Worm (Caenorhabditis elegans) whole organism, L1 larva: ENCODE data around the gene rpb-2.

ENCODE experiments used
- C04F5.9 ChIP-seq: sonication (generic microtip); optimal IDR thresholded peaks from 2 replicates; lab custom pipeline; 2016; ENCODE audit warnings: missing genetic modification characterization, missing compliant biosample characterization
- C34B4.2 ChIP-seq: sonication (generic microtip); optimal IDR thresholded peaks from 2 replicates; lab custom pipeline; 2017; ENCODE audit warnings: mild to moderate bottlenecking, missing genetic modification characterization, missing compliant biosample characterization
- F16B12.6 ChIP-seq: fragments of 150-350 bp; optimal IDR thresholded peaks from 2 replicates; lab custom pipeline; 2014; ENCODE audit warnings: missing biosample characterization, missing genetic modification characterization
- aha-1 ChIP-seq: fragments of 150-350 bp; optimal IDR thresholded peaks from 2 replicates; lab custom pipeline; 2014; ENCODE audit warnings: missing biosample characterization, missing genetic modification characterization
- aly-2 ChIP-seq: fragments of 150-350 bp; optimal IDR thresholded peaks from 2 replicates; lab custom pipeline; 2014; ENCODE audit warnings: missing biosample characterization, missing genetic modification characterization
- blmp-1 ChIP-seq: fragments of 150-350 bp; optimal IDR thresholded peaks from 2 replicates; lab custom pipeline; 2014; ENCODE audit warnings: missing biosample characterization, missing genetic modification characterization
- ceh-8 ChIP-seq: fragments of 200-800 bp; sonication (Bioruptor generic); optimal IDR thresholded peaks from 2 replicates; lab custom pipeline; 2018; ENCODE audit warnings: mild to moderate bottlenecking, missing genetic modification characterization, moderate library complexity, missing compliant biosample characterization
- ceh-82 ChIP-seq, 3 experiments: fragments of 150-350 bp in 1 of 3; sonication (generic microtip) in 2 of 3; optimal IDR thresholded peaks; 2 replicates each; lab custom pipeline; 2014 to 2017; ENCODE audit warnings: missing biosample characterization in 3 of 3, missing genetic modification characterization in 3 of 3
- ceh-88 ChIP-seq: fragments of 200-800 bp; sonication (Bioruptor generic); IDR thresholded peaks from 2 replicates; pipeline ENCODE4 v1.3.6; 2022; ENCODE audit warnings: missing genetic modification characterization, missing compliant biosample characterization
- ces-1 ChIP-seq: fragments of 150-350 bp; optimal IDR thresholded peaks from 2 replicates; lab custom pipeline; 2014; ENCODE audit warnings: missing biosample characterization, missing genetic modification reagents, missing genetic modification characterization
- dsc-1 ChIP-seq: sonication (generic microtip); optimal IDR thresholded peaks from 2 replicates; lab custom pipeline; 2016; ENCODE audit warnings: mild to moderate bottlenecking, missing genetic modification characterization, missing compliant biosample characterization
- efl-1 ChIP-seq, 4 experiments: fragments of 150-350 bp; optimal IDR thresholded peaks in 3 of 4; peaks in 1 of 4; 1 replicate in 1 of 4; 2 replicates in 3 of 4; lab custom pipeline; 2014; ENCODE audit warnings: missing biosample characterization in 2 of 4, missing genetic modification characterization in 2 of 4, missing genetic modification reagents in 2 of 4
- efl-3 ChIP-seq: fragments of 200-800 bp; sonication (Bioruptor generic); optimal IDR thresholded peaks from 2 replicates; lab custom pipeline; 2018; ENCODE audit warnings: mild to moderate bottlenecking, missing genetic modification characterization, missing compliant biosample characterization
- egl-27 ChIP-seq, 2 experiments: fragments of 150-350 bp in 1 of 2; sonication (generic microtip); optimal IDR thresholded peaks; 3 replicates each; lab custom pipeline; 2017 to 2018; ENCODE audit warnings: missing biosample characterization in 2 of 2, missing genetic modification characterization in 2 of 2, missing genetic modification reagents in 2 of 2
- elt-3 ChIP-seq, 6 experiments: fragments of 150-350 bp in 1 of 6; sonication (generic microtip); optimal IDR thresholded peaks; 2 replicates each; lab custom pipeline; 2017 to 2018; ENCODE audit warnings: missing biosample characterization in 6 of 6, missing genetic modification characterization in 6 of 6, inconsistent platforms in 1 of 6
- fkh-4 ChIP-seq: sonication (generic microtip); optimal IDR thresholded peaks from 2 replicates; lab custom pipeline; 2016; ENCODE audit warnings: missing compliant biosample characterization, missing genetic modification characterization, borderline replicate concordance
- fkh-8 ChIP-seq: sonication (generic microtip); optimal IDR thresholded peaks from 2 replicates; lab custom pipeline; 2016; ENCODE audit warnings: mild to moderate bottlenecking, missing genetic modification characterization, missing compliant biosample characterization
- fos-1 ChIP-seq: fragments of 150-350 bp; optimal IDR thresholded peaks from 2 replicates; lab custom pipeline; 2014; ENCODE audit warnings: missing biosample characterization, missing genetic modification characterization
- grh-1 ChIP-seq: fragments of 200-800 bp; sonication (Bioruptor generic); IDR thresholded peaks from 2 replicates; pipeline ENCODE4 v1.3.6; 2022; ENCODE audit warnings: missing genetic modification reagents, missing genetic modification characterization, missing compliant biosample characterization
- hlh-4 ChIP-seq: sonication (generic microtip); optimal IDR thresholded peaks from 2 replicates; lab custom pipeline; 2016; ENCODE audit warnings: mild to moderate bottlenecking, missing genetic modification characterization, missing compliant biosample characterization
- lin-13 ChIP-seq: fragments of 150-350 bp; optimal IDR thresholded peaks from 2 replicates; lab custom pipeline; 2014; ENCODE audit warnings: missing biosample characterization, missing genetic modification reagents, missing genetic modification characterization
- lin-15B ChIP-seq: fragments of 150-350 bp; sonication (generic microtip); optimal IDR thresholded peaks from 3 replicates; lab custom pipeline; 2014; ENCODE audit warnings: missing biosample characterization, missing genetic modification characterization
- lin-39 ChIP-seq: fragments of 150-350 bp; optimal IDR thresholded peaks from 2 replicates; lab custom pipeline; 2014; ENCODE audit warnings: missing biosample characterization, missing genetic modification reagents, missing genetic modification characterization
- lsy-2 ChIP-seq, 2 experiments: fragments of 150-350 bp; optimal IDR thresholded peaks; 2 replicates each; lab custom pipeline; 2014; ENCODE audit warnings: missing biosample characterization in 2 of 2, missing genetic modification characterization in 2 of 2
- mab-9 ChIP-seq: fragments of 200-800 bp; sonication (Bioruptor generic); IDR thresholded peaks from 2 replicates; pipeline ENCODE4 v1.3.6; 2022; ENCODE audit warnings: missing genetic modification reagents, missing genetic modification characterization, missing compliant biosample characterization
- mdl-1 ChIP-seq, 2 experiments: fragments of 150-350 bp; optimal IDR thresholded peaks; 2 replicates each; lab custom pipeline; 2014 to 2017; ENCODE audit warnings: missing biosample characterization in 2 of 2, missing genetic modification characterization in 2 of 2, inconsistent platforms in 1 of 2
- nhr-11 ChIP-seq: fragments of 150-350 bp; optimal IDR thresholded peaks from 2 replicates; lab custom pipeline; 2014; ENCODE audit warnings: missing biosample characterization, missing genetic modification characterization
- nhr-12 ChIP-seq: sonication (generic microtip); optimal IDR thresholded peaks from 2 replicates; lab custom pipeline; 2017; ENCODE audit warnings: missing biosample characterization, missing genetic modification characterization
- nhr-19 ChIP-seq: fragments of 200-800 bp; sonication (Bioruptor generic); conservative IDR thresholded peaks from 2 replicates; pipeline ENCODE4 v1.3.6; 2022; ENCODE audit warnings: missing genetic modification characterization, missing compliant biosample characterization
- nhr-20 ChIP-seq: sonication (generic microtip); optimal IDR thresholded peaks from 2 replicates; lab custom pipeline; 2016; ENCODE audit warnings: mild to moderate bottlenecking, missing genetic modification characterization, missing compliant biosample characterization
- nhr-237 ChIP-seq: fragments of 150-350 bp; optimal IDR thresholded peaks from 2 replicates; lab custom pipeline; 2014; ENCODE audit warnings: missing biosample characterization, missing genetic modification characterization
- nhr-28 ChIP-seq: fragments of 150-350 bp; optimal IDR thresholded peaks from 2 replicates; lab custom pipeline; 2014; ENCODE audit warnings: missing biosample characterization, missing genetic modification characterization
- nhr-76 ChIP-seq: sonication (generic microtip); optimal IDR thresholded peaks from 2 replicates; lab custom pipeline; 2017; ENCODE audit warnings: missing biosample characterization, missing genetic modification characterization
- nhr-77 ChIP-seq: fragments of 150-350 bp; optimal IDR thresholded peaks from 2 replicates; lab custom pipeline; 2014; ENCODE audit warnings: missing biosample characterization, missing genetic modification characterization
- nhr-85 ChIP-seq: sonication (generic microtip); peaks from one replicate; lab custom pipeline; 2016; ENCODE audit warnings: missing genetic modification characterization, inconsistent platforms, missing compliant biosample characterization
- pag-3 ChIP-seq: sonication (generic microtip); optimal IDR thresholded peaks from 2 replicates; lab custom pipeline; 2017; ENCODE audit warnings: missing genetic modification characterization, mild to moderate bottlenecking, missing compliant biosample characterization, antibody characterized with exemption, borderline replicate concordance; ENCODE audit not compliant: insufficient read depth
- pax-3 ChIP-seq: fragments of 200-800 bp; sonication (Bioruptor generic); optimal IDR thresholded peaks from 2 replicates; lab custom pipeline; 2018; ENCODE audit warnings: mild to moderate bottlenecking, missing genetic modification characterization, moderate library complexity, missing compliant biosample characterization
- pqm-1 ChIP-seq: sonication (generic microtip); optimal IDR thresholded peaks from 3 replicates; lab custom pipeline; 2017; ENCODE audit warnings: missing biosample characterization, missing genetic modification characterization
- rnt-1 ChIP-seq: sonication (generic microtip); optimal IDR thresholded peaks from 2 replicates; lab custom pipeline; 2016; ENCODE audit warnings: mild to moderate bottlenecking, missing genetic modification characterization, moderate library complexity, missing compliant biosample characterization
- snpc-4 ChIP-seq: fragments of 150-350 bp; optimal IDR thresholded peaks from 2 replicates; lab custom pipeline; 2014; ENCODE audit warnings: missing biosample characterization, missing genetic modification characterization
- sox-4 ChIP-seq: sonication (generic microtip); optimal IDR thresholded peaks from 2 replicates; lab custom pipeline; 2016; ENCODE audit warnings: missing genetic modification characterization, missing compliant biosample characterization
- swsn-7 ChIP-seq: sonication (generic microtip); optimal IDR thresholded peaks from 2 replicates; lab custom pipeline; 2016; ENCODE audit warnings: missing genetic modification characterization, missing compliant biosample characterization
- tbx-2 ChIP-seq: sonication (generic microtip); optimal IDR thresholded peaks from 2 replicates; lab custom pipeline; 2016; ENCODE audit warnings: missing genetic modification characterization, missing compliant biosample characterization
- unc-130 ChIP-seq: fragments of 150-350 bp; optimal IDR thresholded peaks from 2 replicates; lab custom pipeline; 2017; ENCODE audit warnings: missing biosample characterization, missing genetic modification characterization, inconsistent platforms
- unc-30 ChIP-seq: sonication (generic microtip); optimal IDR thresholded peaks from 2 replicates; lab custom pipeline; 2017; ENCODE audit warnings: missing biosample characterization, missing genetic modification characterization
- unc-62 ChIP-seq: fragments of 150-350 bp; optimal IDR thresholded peaks from 2 replicates; lab custom pipeline; 2014; ENCODE audit warnings: missing biosample characterization, missing genetic modification reagents, missing genetic modification characterization
- unc-86 ChIP-seq: sonication (generic microtip); optimal IDR thresholded peaks from 2 replicates; lab custom pipeline; 2016; ENCODE audit warnings: missing genetic modification characterization, missing compliant biosample characterization
- unc-98 ChIP-seq: fragments of 200-800 bp; sonication (Bioruptor generic); IDR thresholded peaks from 2 replicates; pipeline ENCODE4 v1.3.6; 2022; ENCODE audit warnings: missing genetic modification characterization, missing compliant biosample characterization
- xbp-1 ChIP-seq: sonication (generic microtip); optimal IDR thresholded peaks from 2 replicates; lab custom pipeline; 2016; ENCODE audit warnings: missing genetic modification characterization, missing compliant biosample characterization
- zag-1 ChIP-seq: fragments of 150-350 bp; optimal IDR thresholded peaks from 2 replicates; lab custom pipeline; 2014; ENCODE audit warnings: missing biosample characterization, missing genetic modification characterization
- zip-4 ChIP-seq: fragments of 200-800 bp; sonication (Bioruptor generic); optimal IDR thresholded peaks from 2 replicates; lab custom pipeline; 2018; ENCODE audit warnings: mild to moderate bottlenecking, missing genetic modification characterization, moderate library complexity, missing compliant biosample characterization
- ztf-11 ChIP-seq, 2 experiments: sonication (generic microtip); optimal IDR thresholded peaks; 2 replicates each; lab custom pipeline; 2016 to 2017; ENCODE audit warnings: missing genetic modification characterization in 2 of 2, missing biosample characterization in 1 of 2, missing compliant biosample characterization in 1 of 2
- ztf-4 ChIP-seq: fragments of 150-350 bp; optimal IDR thresholded peaks from 2 replicates; lab custom pipeline; 2014; ENCODE audit warnings: missing biosample characterization, missing genetic modification characterization

The rpb-2 gene

ce11 chrIII:4899728-4900127 lies 39.6 kb upstream of the rpb-2 start (continued):
- TF ChIP-seq ztf-11 (tag; optimal IDR thresholded peaks at IDR 0.05; lab: Kevin White, UChicago) (peak in 1 of 2 experiments; percentile 99), unc-98 (peak; percentile 80), aha-1 (peak; percentile 95), C04F5.9 (tag; lab: Kevin White, UChicago) (peak; percentile 97), unc-62 (GFP tag; lab: Kevin White, UChicago) (no peak), sox-4 (peak; percentile 99), ceh-8 (peak; percentile 99), lsy-2 (tag; optimal IDR thresholded peaks at IDR 0.05; lab: Kevin White, UChicago) (peak; percentile 97), fkh-4 (tag; lab: Kevin White, UChicago) (peak; percentile 93), unc-130 (tag; lab: Kevin White, UChicago) (peak; percentile 97), elt-3 (tag; optimal IDR thresholded peaks at IDR 0.05; lab: Kevin White, UChicago) (peak in 5 of 6 experiments; percentile 68 to 98 (median 97)), ceh-82 (tag; optimal IDR thresholded peaks at IDR 0.05; lab: Kevin White, UChicago) (peak; percentile 95 to 98 (median 97)), nhr-28 (tag; lab: Kevin White, UChicago) (no peak), lin-13 (peak; percentile 100), nhr-11 (peak; percentile 94), nhr-237 (tag; lab: Kevin White, UChicago) (peak; percentile 95), ceh-88 (GFP tag; lab: Robert Waterston, UW) (peak; percentile 99), mab-9 (GFP tag; lab: Robert Waterston, UW) (peak; percentile 98), zip-4 (GFP tag; lab: Kevin White, UChicago) (peak; percentile 96), fos-1 (tag; lab: Kevin White, UChicago) (peak; percentile 97), ces-1 (GFP tag; lab: Kevin White, UChicago) (peak; percentile 69), hlh-4 (tag; lab: Kevin White, UChicago) (peak; percentile 83), swsn-7 (tag; lab: Kevin White, UChicago) (peak; percentile 100), nhr-12 (tag; lab: Kevin White, UChicago) (peak; percentile 43), nhr-77 (tag; lab: Kevin White, UChicago) (peak; percentile 99), unc-30 (no peak), nhr-20 (peak; percentile 100), pqm-1 (tag; lab: Kevin White, UChicago) (peak; percentile 95), xbp-1 (peak; percentile 99), mdl-1 (tag; optimal IDR thresholded peaks at IDR 0.05; lab: Kevin White, UChicago) (peak; percentile 45 to 99), fkh-8 (peak; percentile 100), grh-1 (GFP tag; lab: Robert Waterston, UW) (peak; percentile 99), pax-3 (peak; percentile 100), snpc-4 (tag; lab: Kevin White, UChicago) (peak; percentile 84), lin-15B (tag; lab: Kevin White, UChicago) (peak; percentile 94), dsc-1 (tag; lab: Kevin White, UChicago) (peak; percentile 100), unc-86 (tag; lab: Kevin White, UChicago) (peak; percentile 100), blmp-1 (tag; lab: Kevin White, UChicago) (peak; percentile 100), nhr-85 (tag; lab: Kevin White, UChicago) (peak; percentile 100), C34B4.2 (tag; lab: Kevin White, UChicago) (peak; percentile 91), rnt-1 (tag; lab: Kevin White, UChicago) (peak; percentile 98), efl-3 (GFP tag; lab: Kevin White, UChicago) (peak; percentile 95), zag-1 (tag; lab: Kevin White, UChicago) (peak; percentile 30), egl-27 (tag; optimal IDR thresholded peaks at IDR 0.05; lab: Kevin White, UChicago) (peak; percentile 83 to 96), tbx-2 (tag; lab: Kevin White, UChicago) (peak; percentile 100), lin-39 (peak; percentile 93), nhr-19 (GFP tag; lab: Robert Waterston, UW) (peak; percentile 100), F16B12.6 (tag; lab: Kevin White, UChicago) (peak; percentile 68), aly-2 (tag; lab: Kevin White, UChicago) (peak; percentile 90), efl-1 (optimal IDR thresholded peaks at IDR 0.05; lab: Kevin White, UChicago) (peak; percentile 96 to 97), efl-1 (GFP tag; optimal IDR thresholded peaks at IDR 0.05 in 1 of 2; lab: Kevin White, UChicago) (peak; percentile 85 to 99), ztf-4 (peak; percentile 99), pag-3 (tag; lab: Kevin White, UChicago) (peak; percentile 80), nhr-76 (tag; lab: Kevin White, UChicago) (peak; percentile 69)
